Worm (Caenorhabditis elegans): ENCODE measurements around the gene hrpa-1.

hrpa-1 gene

ce11 chrIV:3289237-3289636 is 49.4 kb downstream of the hrpa-1 start, which contains the start of gene gcy-23:
gcy-23 (minus strand) TSS chrIV:3289337.
- no peak for TF ChIP-seq pqm-1 (tag; optimal IDR thresholded peaks at IDR 0.05)
- no peak for TF ChIP-seq rnt-1 (tag; optimal IDR thresholded peaks at IDR 0.05)
